Fruit fly (Drosophila melanogaster) whole organism, embryonic: ENCODE measurements around the gene tup.

Experiments used
- Abd-B ChIP-seq: fragments of 200-800 bp; sonication (Bioruptor generic); optimal IDR thresholded peaks from 2 replicates; lab custom pipeline; 2018; ENCODE audit warnings: missing biosample characterization, mild to moderate bottlenecking, missing genetic modification characterization, moderate library complexity
- Atf3 ChIP-seq: fragments of 200-800 bp; sonication (Bioruptor generic); optimal IDR thresholded peaks from 3 replicates; lab custom pipeline; 2016; ENCODE audit warnings: missing biosample characterization, missing genetic modification characterization
- Atf6 ChIP-seq: fragments of 200-800 bp; sonication (Bioruptor generic); IDR thresholded peaks from 2 replicates; pipeline ENCODE4 v1.3.6; 2022; ENCODE audit warnings: missing biosample characterization, missing genetic modification characterization
- CG10147 ChIP-seq: fragments of 200-800 bp; sonication (Bioruptor generic); optimal IDR thresholded peaks from 2 replicates; lab custom pipeline; 2019; ENCODE audit warnings: missing biosample characterization, mild to moderate bottlenecking, missing genetic modification characterization, moderate library complexity
- CG11093 ChIP-seq: fragments of 200-800 bp; sonication (Bioruptor generic); IDR thresholded peaks from 3 replicates; pipeline ENCODE4 v1.3.6; 2022; ENCODE audit warnings: missing biosample characterization, missing genetic modification characterization
- CG11247 ChIP-seq: fragments of 200-800 bp; sonication (Bioruptor generic); IDR thresholded peaks from 2 replicates; pipeline ENCODE4 v1.3.6; 2022; ENCODE audit warnings: missing biosample characterization, missing genetic modification characterization
- CG12071 ChIP-seq: fragments of 200-800 bp; sonication (Bioruptor generic); optimal IDR thresholded peaks from 3 replicates; lab custom pipeline; 2018; ENCODE audit warnings: missing biosample characterization, mild to moderate bottlenecking, missing genetic modification characterization
- CG12299 ChIP-seq: fragments of 200-800 bp; sonication (Bioruptor generic); optimal IDR thresholded peaks from 2 replicates; lab custom pipeline; 2018; ENCODE audit warnings: missing biosample characterization, mild to moderate bottlenecking, missing genetic modification characterization
- CG12659 ChIP-seq: fragments of 200-800 bp; sonication (Bioruptor generic); optimal IDR thresholded peaks from 3 replicates; lab custom pipeline; 2017; ENCODE audit warnings: mild to moderate bottlenecking, missing biosample characterization, missing genetic modification reagents, missing genetic modification characterization
- CG13894 ChIP-seq: fragments of 200-800 bp; sonication (Bioruptor generic); optimal IDR thresholded peaks from 3 replicates; lab custom pipeline; 2018; ENCODE audit warnings: missing biosample characterization, mild to moderate bottlenecking, missing genetic modification characterization, moderate library complexity
- CG14050 ChIP-seq: fragments of 200-800 bp; sonication (Bioruptor generic); IDR thresholded peaks from 3 replicates; pipeline ENCODE4 v1.3.6; 2022; ENCODE audit warnings: missing biosample characterization, missing genetic modification characterization
- CG16779 ChIP-seq: fragments of 200-800 bp; sonication (Bioruptor generic); IDR thresholded peaks from 2 replicates; pipeline ENCODE4 v1.3.6; 2022; ENCODE audit warnings: missing biosample characterization, missing genetic modification characterization
- CG17361 ChIP-seq: fragments of 200-800 bp; sonication (Bioruptor generic); IDR thresholded peaks from 3 replicates; pipeline ENCODE4 v1.3.6; 2022; ENCODE audit warnings: missing biosample characterization, missing genetic modification characterization
- CG17612 ChIP-seq: fragments of 200-800 bp; sonication (Bioruptor generic); IDR thresholded peaks from 2 replicates; pipeline ENCODE4 v1.3.6; 2022; ENCODE audit warnings: missing biosample characterization, missing genetic modification characterization
- CG32772 ChIP-seq: fragments of 200-800 bp; sonication (Bioruptor generic); IDR thresholded peaks from 2 replicates; pipeline ENCODE4 v1.3.6; 2022; ENCODE audit warnings: missing biosample characterization, missing genetic modification characterization
- CG3838 ChIP-seq: fragments of 200-800 bp; sonication (Bioruptor generic); optimal IDR thresholded peaks from 3 replicates; lab custom pipeline; 2016; ENCODE audit warnings: missing biosample characterization, missing genetic modification characterization
- CG4707 ChIP-seq: fragments of 200-800 bp; sonication (Bioruptor generic); optimal IDR thresholded peaks from 2 replicates; lab custom pipeline; 2018; ENCODE audit warnings: missing biosample characterization, mild to moderate bottlenecking, missing genetic modification characterization, moderate library complexity
- CG6689 ChIP-seq: fragments of 200-800 bp; sonication (Bioruptor generic); IDR thresholded peaks from 2 replicates; pipeline ENCODE4 v1.3.6; 2022; ENCODE audit warnings: missing biosample characterization, missing genetic modification characterization
- CG7839 ChIP-seq: fragments of 200-800 bp; sonication (Bioruptor generic); optimal IDR thresholded peaks from 3 replicates; lab custom pipeline; 2018; ENCODE audit warnings: missing biosample characterization, mild to moderate bottlenecking, missing genetic modification characterization, moderate library complexity
- CG8944 ChIP-seq: fragments of 200-800 bp; sonication (Bioruptor generic); optimal IDR thresholded peaks from 3 replicates; lab custom pipeline; 2016; ENCODE audit warnings: missing biosample characterization, missing genetic modification characterization
- CG9932 ChIP-seq: fragments of 200-800 bp; sonication (Bioruptor generic); IDR thresholded peaks from 2 replicates; pipeline ENCODE4 v1.3.6; 2022; ENCODE audit warnings: missing biosample characterization, missing genetic modification characterization
- CHES-1-like ChIP-seq: fragments of 200-800 bp; sonication (Bioruptor generic); optimal IDR thresholded peaks from 2 replicates; lab custom pipeline; 2016; ENCODE audit warnings: missing biosample characterization, missing genetic modification characterization
- D19A ChIP-seq: fragments of 200-800 bp; optimal IDR thresholded peaks from 3 replicates; lab custom pipeline; 2019; ENCODE audit warnings: missing biosample characterization, mild to moderate bottlenecking, missing genetic modification characterization, moderate library complexity
- Doc3 ChIP-seq: fragments of 200-800 bp; sonication (Bioruptor generic); IDR thresholded peaks from 3 replicates; pipeline ENCODE4 v1.3.6; 2022; ENCODE audit warnings: missing biosample characterization, missing genetic modification characterization; ENCODE audit not compliant: partially characterized antibody
- Dp ChIP-seq: fragments of 200-800 bp; sonication (Bioruptor generic); optimal IDR thresholded peaks from 2 replicates; lab custom pipeline; 2018; ENCODE audit warnings: missing biosample characterization, mild to moderate bottlenecking, missing genetic modification characterization, moderate library complexity
- Fer2 ChIP-seq: fragments of 200-800 bp; sonication (Bioruptor generic); optimal IDR thresholded peaks from 2 replicates; lab custom pipeline; 2018; ENCODE audit warnings: missing biosample characterization, mild to moderate bottlenecking, missing genetic modification characterization, moderate library complexity
- Gug ChIP-seq: fragments of 200-800 bp; sonication (Bioruptor generic); IDR thresholded peaks from 4 replicates; pipeline ENCODE4 v1.3.6; 2022; ENCODE audit warnings: missing biosample characterization, missing genetic modification characterization
- Hmr ChIP-seq: fragments of 200-800 bp; sonication (Bioruptor generic); optimal IDR thresholded peaks from 3 replicates; lab custom pipeline; 2017; ENCODE audit warnings: mild to moderate bottlenecking, missing biosample characterization, missing genetic modification reagents, missing genetic modification characterization
- MBD-R2 ChIP-seq: fragments of 200-800 bp; sonication (Bioruptor generic); IDR thresholded peaks from 2 replicates; pipeline ENCODE4 v1.3.6; 2022; ENCODE audit warnings: missing biosample characterization, missing genetic modification characterization
- Nf-YC ChIP-seq: fragments of 200-800 bp; optimal IDR thresholded peaks from 3 replicates; lab custom pipeline; 2019; ENCODE audit warnings: missing biosample characterization, mild to moderate bottlenecking, missing genetic modification characterization, moderate library complexity
- ap ChIP-seq: fragments of 200-800 bp; sonication (Bioruptor generic); IDR thresholded peaks from 2 replicates; pipeline ENCODE4 v1.3.6; 2022; ENCODE audit warnings: missing biosample characterization, missing genetic modification characterization
- chn ChIP-seq: fragments of 200-800 bp; sonication (Bioruptor generic); optimal IDR thresholded peaks from 2 replicates; lab custom pipeline; 2016; ENCODE audit warnings: missing biosample characterization, missing genetic modification characterization
- danr ChIP-seq: fragments of 200-800 bp; sonication (Bioruptor generic); IDR thresholded peaks from 2 replicates; pipeline ENCODE4 v1.3.6; 2022; ENCODE audit warnings: missing biosample characterization, missing genetic modification characterization
- dati ChIP-seq: fragments of 200-800 bp; sonication (Bioruptor generic); IDR thresholded peaks from 2 replicates; pipeline ENCODE4 v1.3.6; 2022; ENCODE audit warnings: missing biosample characterization, missing genetic modification characterization
- ewg ChIP-seq: fragments of 200-800 bp; sonication (Bioruptor generic); optimal IDR thresholded peaks from 3 replicates; lab custom pipeline; 2017; ENCODE audit warnings: mild to moderate bottlenecking, missing biosample characterization, missing genetic modification reagents, missing genetic modification characterization
- gcm2 ChIP-seq: fragments of 200-800 bp; sonication (Bioruptor generic); optimal IDR thresholded peaks from 2 replicates; lab custom pipeline; 2016; ENCODE audit warnings: missing biosample characterization, missing genetic modification characterization
- inv ChIP-seq: fragments of 200-800 bp; sonication (Bioruptor generic); IDR thresholded peaks from 2 replicates; pipeline ENCODE4 v1.3.6; 2022; ENCODE audit warnings: missing biosample characterization, missing genetic modification characterization; ENCODE audit not compliant: partially characterized antibody
- lov ChIP-seq, 2 experiments: fragments of 200-800 bp in 1 of 2; fragments of >200 bp in 1 of 2; sonication (Bioruptor generic) in 1 of 2; IDR thresholded peaks in 1 of 2; optimal IDR thresholded peaks in 1 of 2; 2 replicates in 1 of 2; 3 replicates in 1 of 2; pipeline versions ENCODE4 v1.3.6 to Lab custom; 2017 to 2022; ENCODE audit warnings: missing biosample characterization in 1 of 2, missing genetic modification characterization in 1 of 2
- nmo ChIP-seq: fragments of 200-800 bp; sonication (Bioruptor generic); optimal IDR thresholded peaks from 2 replicates; lab custom pipeline; 2018; ENCODE audit warnings: missing biosample characterization, mild to moderate bottlenecking, missing genetic modification characterization, moderate library complexity
- org-1 ChIP-seq: fragments of 200-800 bp; sonication (Bioruptor generic); optimal IDR thresholded peaks from 2 replicates; lab custom pipeline; 2017; ENCODE audit warnings: missing biosample characterization, missing genetic modification characterization
- pb ChIP-seq: fragments of 200-800 bp; sonication (Bioruptor generic); optimal IDR thresholded peaks from 3 replicates; lab custom pipeline; 2016; ENCODE audit warnings: missing biosample characterization, missing genetic modification characterization
- pho ChIP-seq: fragments of 200-800 bp; sonication (Bioruptor generic); optimal IDR thresholded peaks from 2 replicates; lab custom pipeline; 2016; ENCODE audit warnings: missing biosample characterization, missing genetic modification characterization
- pnt ChIP-seq: fragments of 200-800 bp; sonication (Bioruptor generic); optimal IDR thresholded peaks from 3 replicates; lab custom pipeline; 2016; ENCODE audit warnings: missing biosample characterization, missing genetic modification characterization
- prd ChIP-seq, 3 experiments: fragments of >200 bp in 2 of 3; fragments of 200-800 bp in 1 of 3; sonication (Bioruptor generic) in 1 of 3; optimal IDR thresholded peaks in 2 of 3; IDR thresholded peaks in 1 of 3; 2 replicates in 2 of 3; 3 replicates in 1 of 3; pipeline versions ENCODE4 v1.3.6 to Lab custom; 2017 to 2022; ENCODE audit warnings: missing biosample characterization in 1 of 3, missing genetic modification characterization in 1 of 3
- pros ChIP-seq: fragments of 200-800 bp; sonication (Bioruptor generic); optimal IDR thresholded peaks from 3 replicates; lab custom pipeline; 2019; ENCODE audit warnings: missing biosample characterization, mild to moderate bottlenecking, missing genetic modification characterization, moderate library complexity
- trh ChIP-seq: fragments of 200-800 bp; sonication (Bioruptor generic); optimal IDR thresholded peaks from 2 replicates; lab custom pipeline; 2016; ENCODE audit warnings: missing biosample characterization, missing genetic modification characterization
- unc-4 ChIP-seq: fragments of 200-800 bp; sonication (Bioruptor generic); IDR thresholded peaks from 2 replicates; pipeline ENCODE4 v1.3.6; 2022; ENCODE audit warnings: missing biosample characterization, missing genetic modification characterization; ENCODE audit not compliant: partially characterized antibody
- wek ChIP-seq: fragments of 200-800 bp; sonication (Bioruptor generic); optimal IDR thresholded peaks from 3 replicates; lab custom pipeline; 2018; ENCODE audit warnings: missing biosample characterization, mild to moderate bottlenecking, missing genetic modification characterization, moderate library complexity

Gene tup

dm6 chr2L:18858661-18859532 is 22.2 kb downstream of the tup start, which contains the start of the genes CG10602 and mRpL13 (continued):
- TF ChIP-seq Abd-B (GFP tag; lab: Kevin White, UChicago) (peak; percentile 82), CG4707 (GFP tag; lab: Kevin White, UChicago) (no peak), Fer2 (tag; lab: Kevin White, UChicago) (no peak), CG9932 (GFP tag; lab: Robert Waterston, UW) (no peak), trh (GFP tag; lab: Kevin White, UChicago) (no peak), CG7839 (tag; lab: Kevin White, UChicago) (peak; percentile 5), ewg (GFP tag; lab: Kevin White, UChicago) (no peak), prd (optimal IDR thresholded peaks at IDR 0.05; lab: Kevin White, UChicago) (no peak), prd (GFP tag; IDR thresholded peaks at IDR 0.05; lab: Robert Waterston, UW) (no peak), CG32772 (GFP tag; lab: Robert Waterston, UW) (no peak), wek (GFP tag; lab: Kevin White, UChicago) (no peak), Hmr (GFP tag; lab: Kevin White, UChicago) (peak; percentile 78), pnt (GFP tag; lab: Kevin White, UChicago) (peak; percentile 24), CG17612 (GFP tag; lab: Robert Waterston, UW) (no peak), org-1 (GFP tag; lab: Kevin White, UChicago) (no peak), D19A (tag; lab: Kevin White, UChicago) (no peak), unc-4 (GFP tag; lab: Robert Waterston, UW) (0 out of 2 replicates have a peak, but pooled peaks have one; percentile 13), CG6689 (GFP tag; lab: Robert Waterston, UW) (no peak), CG12071 (GFP tag; lab: Kevin White, UChicago) (no peak), Atf3 (GFP tag; lab: Kevin White, UChicago) (no peak), CG8944 (GFP tag; lab: Kevin White, UChicago) (peak; percentile 10), danr (GFP tag; lab: Robert Waterston, UW) (no peak), Dp (GFP tag; lab: Kevin White, UChicago) (peak; percentile 66), CG10147 (no peak), Gug (GFP tag; lab: Robert Waterston, UW) (peak; percentile 9; the same call in 1 of the 4 replicates), CG17361 (peak; percentile 52; the same call in 2 of the 3 replicates), dati (GFP tag; lab: Robert Waterston, UW) (no peak), CG12659 (GFP tag; lab: Kevin White, UChicago) (peak; percentile 73), CG3838 (no peak), MBD-R2 (peak; percentile 81), CG16779 (GFP tag; lab: Robert Waterston, UW) (no peak), ap (no peak), pros (GFP tag; lab: Kevin White, UChicago) (no peak), Doc3 (GFP tag; lab: Robert Waterston, UW) (no peak), Nf-YC (peak; percentile 45), chn (GFP tag; lab: Kevin White, UChicago) (no peak), CG12299 (tag; lab: Kevin White, UChicago) (no peak), inv (no peak; the same call in 1 of the 2 replicates), gcm2 (no peak), lov (optimal IDR thresholded peaks at IDR 0.05; lab: Kevin White, UChicago) (no peak), lov (GFP tag; IDR thresholded peaks at IDR 0.05; lab: Robert Waterston, UW) (no peak), pb (GFP tag; lab: Kevin White, UChicago) (no peak), Atf6 (GFP tag; lab: Robert Waterston, UW) (no peak), CG13894 (tag; lab: Kevin White, UChicago) (peak; percentile 58), CHES-1-like (GFP tag; lab: Kevin White, UChicago) (peak; percentile 31), CG11247 (GFP tag; lab: Robert Waterston, UW) (no peak), CG14050 (GFP tag; lab: Robert Waterston, UW) (no peak), nmo (GFP tag; lab: Kevin White, UChicago) (peak; percentile 76), pho (GFP tag; lab: Kevin White, UChicago) (peak; percentile 21), CG11093 (no peak)
